Worm (Caenorhabditis elegans): ENCODE data around the gene str-25.

DNA sequence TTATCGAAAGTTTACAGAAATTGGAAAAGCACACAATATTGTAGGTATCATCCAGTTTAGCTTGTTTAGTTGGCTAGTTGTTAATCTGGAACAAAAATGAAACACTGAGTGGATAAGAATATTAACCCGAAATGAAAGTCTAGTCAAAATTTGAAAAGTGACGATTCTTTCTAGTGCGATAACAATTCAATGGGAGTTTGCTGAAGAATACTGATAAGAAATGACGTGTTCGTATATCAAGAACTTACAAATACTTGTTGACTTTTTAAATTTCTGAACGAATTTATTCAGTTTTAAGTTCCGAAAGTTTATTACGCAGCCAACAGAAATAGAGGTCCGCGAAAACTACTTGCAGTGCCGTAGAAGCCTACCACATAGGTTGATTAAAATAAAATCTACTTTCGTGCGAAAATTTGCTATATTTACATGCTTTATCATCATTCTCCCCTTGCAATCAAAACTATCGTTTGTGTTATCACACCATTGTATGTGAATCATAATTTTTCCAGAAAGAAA is 27.6 kb downstream of the str-25 start, which contains the start of gene fbxa-88:
- TF ChIP-seq fos-1 (tag; optimal IDR thresholded peaks at IDR 0.05) (no peak), unc-130 (tag; optimal IDR thresholded peaks at IDR 0.05) (no peak), zag-1 (tag; optimal IDR thresholded peaks at IDR 0.05) (no peak), egl-27 (tag; optimal IDR thresholded peaks at IDR 0.05) (no peak), lsy-2 (tag; optimal IDR thresholded peaks at IDR 0.05) (no peak), lir-3 (tag; optimal IDR thresholded peaks at IDR 0.05; ENCODE audit: poor library complexity) (no peak), nhr-47 (tag; optimal IDR thresholded peaks at IDR 0.05) (no peak), nhr-11 (tag; optimal IDR thresholded peaks at IDR 0.05) (no peak), elt-3 (tag; optimal IDR thresholded peaks at IDR 0.05) (no peak)

Data from whole organism, L1 larva.